Fruit fly (Drosophila melanogaster) whole organism, embryonic: Measurements from ENCODE around the gene rost.

ENCODE experiments used
- Abd-B ChIP-seq: fragments of 200-800 bp; sonication (Bioruptor generic); optimal IDR thresholded peaks from 2 replicates; lab custom pipeline; 2018; ENCODE audit warnings: missing biosample characterization, mild to moderate bottlenecking, missing genetic modification characterization, moderate library complexity
- B-H1 ChIP-seq: fragments of 200-800 bp; sonication (Bioruptor generic); IDR thresholded peaks from 3 replicates; pipeline ENCODE4 v1.3.6; 2022; ENCODE audit warnings: missing biosample characterization, missing genetic modification characterization
- CG10209 ChIP-seq: fragments of 200-800 bp; sonication (Bioruptor generic); optimal IDR thresholded peaks from 3 replicates; lab custom pipeline; 2017; ENCODE audit warnings: missing biosample characterization, mild to moderate bottlenecking, missing genetic modification characterization, missing genetic modification reagents
- CG10274 ChIP-seq: fragments of 200-800 bp; sonication (Bioruptor generic); optimal IDR thresholded peaks from 3 replicates; lab custom pipeline; 2017; ENCODE audit warnings: missing biosample characterization, mild to moderate bottlenecking, missing genetic modification characterization
- CG10366 ChIP-seq: fragments of 200-800 bp; sonication (Bioruptor generic); IDR thresholded peaks from 2 replicates; pipeline ENCODE4 v1.3.6; 2022; ENCODE audit warnings: missing biosample characterization, missing genetic modification characterization
- CG13123 ChIP-seq: fragments of 200-800 bp; sonication (Bioruptor generic); optimal IDR thresholded peaks from 2 replicates; lab custom pipeline; 2016; ENCODE audit warnings: missing biosample characterization, missing genetic modification characterization
- CG13296 ChIP-seq: fragments of 200-800 bp; sonication (Bioruptor generic); optimal IDR thresholded peaks from 3 replicates; lab custom pipeline; 2018; ENCODE audit warnings: missing biosample characterization, mild to moderate bottlenecking, missing genetic modification characterization
- CG14441 ChIP-seq: fragments of 200-800 bp; sonication (Bioruptor generic); IDR thresholded peaks from 2 replicates; pipeline ENCODE4 v1.3.6; 2022; ENCODE audit warnings: missing biosample characterization, missing genetic modification characterization
- CG15514 ChIP-seq: fragments of 200-800 bp; sonication (Bioruptor generic); optimal IDR thresholded peaks from 3 replicates; lab custom pipeline; 2017; ENCODE audit warnings: missing biosample characterization, missing genetic modification characterization, mild to moderate bottlenecking, moderate library complexity, missing genetic modification reagents
- CG15601 ChIP-seq: fragments of 200-800 bp; sonication (Bioruptor generic); optimal IDR thresholded peaks from 3 replicates; lab custom pipeline; 2019; ENCODE audit warnings: missing biosample characterization, mild to moderate bottlenecking, missing genetic modification characterization, moderate library complexity
- CG17612 ChIP-seq: fragments of 200-800 bp; sonication (Bioruptor generic); IDR thresholded peaks from 2 replicates; pipeline ENCODE4 v1.3.6; 2022; ENCODE audit warnings: missing biosample characterization, missing genetic modification characterization
- CG1832 ChIP-seq: fragments of 200-800 bp; sonication (Bioruptor generic); optimal IDR thresholded peaks from 2 replicates; lab custom pipeline; 2017; ENCODE audit warnings: missing biosample characterization, mild to moderate bottlenecking, missing genetic modification characterization, inconsistent platforms
- CG18599 ChIP-seq: fragments of 200-800 bp; sonication (Bioruptor generic); optimal IDR thresholded peaks from 3 replicates; lab custom pipeline; 2017; ENCODE audit warnings: missing biosample characterization, missing genetic modification characterization, mild to moderate bottlenecking, moderate library complexity, missing genetic modification reagents
- CG2116 ChIP-seq: fragments of 200-800 bp; sonication (Bioruptor generic); optimal IDR thresholded peaks from 3 replicates; lab custom pipeline; 2018; ENCODE audit warnings: missing biosample characterization, mild to moderate bottlenecking, missing genetic modification characterization
- CG2120 ChIP-seq: fragments of 200-800 bp; sonication (Bioruptor generic); optimal IDR thresholded peaks from 3 replicates; lab custom pipeline; 2016; ENCODE audit warnings: missing biosample characterization, missing genetic modification characterization
- CG2199 ChIP-seq: fragments of 200-800 bp; sonication (Bioruptor generic); IDR thresholded peaks from 3 replicates; pipeline ENCODE4 v1.3.6; 2022; ENCODE audit warnings: missing biosample characterization, missing genetic modification characterization
- CG31388 ChIP-seq: fragments of 200-800 bp; sonication (Bioruptor generic); optimal IDR thresholded peaks from 2 replicates; lab custom pipeline; 2016; ENCODE audit warnings: missing biosample characterization, missing genetic modification characterization
- CG31441 ChIP-seq: fragments of 200-800 bp; sonication (Bioruptor generic); IDR thresholded peaks from 2 replicates; pipeline ENCODE4 v1.3.6; 2022; ENCODE audit warnings: missing biosample characterization, missing genetic modification characterization
- CG32532 ChIP-seq: fragments of 200-800 bp; sonication (Bioruptor generic); IDR thresholded peaks from 2 replicates; pipeline ENCODE4 v1.3.6; 2022; ENCODE audit warnings: missing biosample characterization, missing genetic modification characterization
- CG32767 ChIP-seq: fragments of 200-800 bp; sonication (Bioruptor generic); IDR thresholded peaks from 2 replicates; pipeline ENCODE4 v1.3.6; 2022; ENCODE audit warnings: missing biosample characterization, missing genetic modification characterization
- CG33557 ChIP-seq: fragments of 200-800 bp; sonication (Bioruptor generic); optimal IDR thresholded peaks from 2 replicates; lab custom pipeline; 2019; ENCODE audit warnings: missing biosample characterization, mild to moderate bottlenecking, missing genetic modification characterization, moderate library complexity
- CG3838 ChIP-seq: fragments of 200-800 bp; sonication (Bioruptor generic); optimal IDR thresholded peaks from 3 replicates; lab custom pipeline; 2016; ENCODE audit warnings: missing biosample characterization, missing genetic modification characterization
- CG6654 ChIP-seq: fragments of 200-800 bp; sonication (Bioruptor generic); optimal IDR thresholded peaks from 2 replicates; lab custom pipeline; 2017; ENCODE audit warnings: missing biosample characterization, mild to moderate bottlenecking, missing genetic modification characterization
- CG6689 ChIP-seq: fragments of 200-800 bp; sonication (Bioruptor generic); IDR thresholded peaks from 2 replicates; pipeline ENCODE4 v1.3.6; 2022; ENCODE audit warnings: missing biosample characterization, missing genetic modification characterization
- CG7271 ChIP-seq: fragments of 200-800 bp; sonication (Bioruptor generic); optimal IDR thresholded peaks from 2 replicates; lab custom pipeline; 2018; ENCODE audit warnings: missing biosample characterization, mild to moderate bottlenecking, missing genetic modification characterization, moderate library complexity
- CG7987 ChIP-seq: fragments of 200-800 bp; sonication (Bioruptor generic); optimal IDR thresholded peaks from 2 replicates; lab custom pipeline; 2018; ENCODE audit warnings: missing biosample characterization, mild to moderate bottlenecking, missing genetic modification characterization, moderate library complexity
- Camta ChIP-seq: fragments of 200-800 bp; sonication (Bioruptor generic); optimal IDR thresholded peaks from 2 replicates; lab custom pipeline; 2016; ENCODE audit warnings: missing biosample characterization, missing genetic modification characterization
- Drgx ChIP-seq: fragments of 200-800 bp; sonication (Bioruptor generic); IDR thresholded peaks from 2 replicates; pipeline ENCODE4 v1.3.6; 2022; ENCODE audit warnings: missing biosample characterization, missing genetic modification characterization
- H2.0 ChIP-seq: fragments of 200-800 bp; sonication (Bioruptor generic); IDR thresholded peaks from 2 replicates; pipeline ENCODE4 v1.3.6; 2022; ENCODE audit warnings: missing biosample characterization, missing genetic modification characterization
- Meics ChIP-seq: fragments of 200-800 bp; sonication (Bioruptor generic); optimal IDR thresholded peaks from 2 replicates; lab custom pipeline; 2017; ENCODE audit warnings: missing biosample characterization, mild to moderate bottlenecking, missing genetic modification characterization
- Spps ChIP-seq: fragments of 200-800 bp; sonication (Bioruptor generic); optimal IDR thresholded peaks from 2 replicates; lab custom pipeline; 2018; ENCODE audit warnings: missing biosample characterization, mild to moderate bottlenecking, missing genetic modification characterization
- Vsx1 ChIP-seq: fragments of 200-800 bp; sonication (Bioruptor generic); optimal IDR thresholded peaks from 2 replicates; lab custom pipeline; 2017; ENCODE audit warnings: missing biosample characterization, mild to moderate bottlenecking, missing genetic modification characterization, missing genetic modification reagents
- ab ChIP-seq: fragments of 200-800 bp; sonication (Bioruptor generic); optimal IDR thresholded peaks from 2 replicates; lab custom pipeline; 2016; ENCODE audit warnings: missing biosample characterization, missing genetic modification characterization
- ac ChIP-seq: fragments of 200-800 bp; sonication (Bioruptor generic); optimal IDR thresholded peaks from 3 replicates; lab custom pipeline; 2017; ENCODE audit warnings: missing biosample characterization, mild to moderate bottlenecking, missing genetic modification characterization
- al ChIP-seq: fragments of 200-800 bp; sonication (Bioruptor generic); IDR thresholded peaks from 2 replicates; pipeline ENCODE4 v1.3.6; 2022; ENCODE audit warnings: missing biosample characterization, missing genetic modification characterization
- amos ChIP-seq: fragments of 200-800 bp; sonication (Bioruptor generic); IDR thresholded peaks from 2 replicates; pipeline ENCODE4 v1.3.6; 2022; ENCODE audit warnings: missing biosample characterization, missing genetic modification characterization; ENCODE audit not compliant: partially characterized antibody
- az2 ChIP-seq: fragments of 200-800 bp; sonication (Bioruptor generic); optimal IDR thresholded peaks from 3 replicates; lab custom pipeline; 2016; ENCODE audit warnings: missing biosample characterization, missing genetic modification characterization
- gcm2 ChIP-seq: fragments of 200-800 bp; sonication (Bioruptor generic); optimal IDR thresholded peaks from 2 replicates; lab custom pipeline; 2016; ENCODE audit warnings: missing biosample characterization, missing genetic modification characterization
- jigr1 ChIP-seq: fragments of 200-800 bp; sonication (Bioruptor generic); IDR thresholded peaks from 3 replicates; pipeline ENCODE4 v1.3.6; 2022; ENCODE audit warnings: missing biosample characterization, missing genetic modification characterization
- nmo ChIP-seq: fragments of 200-800 bp; sonication (Bioruptor generic); optimal IDR thresholded peaks from 2 replicates; lab custom pipeline; 2018; ENCODE audit warnings: missing biosample characterization, mild to moderate bottlenecking, missing genetic modification characterization, moderate library complexity
- onecut ChIP-seq: fragments of 200-800 bp; sonication (Bioruptor generic); IDR thresholded peaks from 2 replicates; pipeline ENCODE4 v1.3.6; 2022; ENCODE audit warnings: missing biosample characterization, missing genetic modification characterization
- prd ChIP-seq, 3 experiments: fragments of >200 bp in 2 of 3; fragments of 200-800 bp in 1 of 3; sonication (Bioruptor generic) in 1 of 3; optimal IDR thresholded peaks in 2 of 3; IDR thresholded peaks in 1 of 3; 2 replicates in 2 of 3; 3 replicates in 1 of 3; pipeline versions ENCODE4 v1.3.6 to Lab custom; 2017 to 2022; ENCODE audit warnings: missing biosample characterization in 1 of 3, missing genetic modification characterization in 1 of 3
- psq ChIP-seq: fragments of 200-800 bp; sonication (Bioruptor generic); optimal IDR thresholded peaks from 2 replicates; lab custom pipeline; 2017; ENCODE audit warnings: missing biosample characterization, missing genetic modification characterization
- repo ChIP-seq: fragments of 200-800 bp; sonication (Bioruptor generic); optimal IDR thresholded peaks from 2 replicates; lab custom pipeline; 2016; ENCODE audit warnings: missing biosample characterization, missing genetic modification characterization
- rib ChIP-seq: fragments of 200-800 bp; sonication (Bioruptor generic); IDR thresholded peaks from 2 replicates; pipeline ENCODE4 v1.3.6; 2022; ENCODE audit warnings: missing biosample characterization, missing genetic modification characterization
- schlank ChIP-seq: fragments of 200-800 bp; sonication (Bioruptor generic); optimal IDR thresholded peaks from 2 replicates; lab custom pipeline; 2018; ENCODE audit warnings: missing biosample characterization, mild to moderate bottlenecking, missing genetic modification characterization
- stc ChIP-seq: fragments of 200-800 bp; sonication (Bioruptor generic); IDR thresholded peaks from 2 replicates; pipeline ENCODE4 v1.3.6; 2022; ENCODE audit warnings: missing biosample characterization, missing genetic modification characterization
- tll ChIP-seq, 2 experiments: fragments of 200-800 bp in 1 of 2; fragments of >200 bp in 1 of 2; sonication (Bioruptor generic) in 1 of 2; optimal IDR thresholded peaks; 2 replicates each; lab custom pipeline; 2017 to 2019; ENCODE audit warnings: missing biosample characterization in 2 of 2, missing genetic modification characterization in 2 of 2, mild to moderate bottlenecking in 1 of 2, moderate library complexity in 1 of 2

Gene rost

dm6 chr2L:8959001-8959461 is 30.3 kb downstream of the rost start, which contains the start of gene CG31886 (continued):
- TF ChIP-seq CG15514 = peak; percentile 14
- no peak for TF ChIP-seq az2 (GFP tag; lab: Kevin White, UChicago)
- TF ChIP-seq CG2199 (GFP tag; lab: Robert Waterston, UW) = no peak
- no peak for TF ChIP-seq CG33557
- peak; percentile 38 for TF ChIP-seq CG2120
- TF ChIP-seq CG17612 (GFP tag; lab: Robert Waterston, UW) = no peak
- peak; percentile 84 for TF ChIP-seq Drgx (GFP tag; lab: Robert Waterston, UW)
- no peak for TF ChIP-seq amos (GFP tag; lab: Robert Waterston, UW)
- TF ChIP-seq CG14441 (GFP tag; lab: Robert Waterston, UW) = peak; percentile 32; the same call in 1 of the 2 replicates
- peak; percentile 3 for TF ChIP-seq CG10209
- TF ChIP-seq jigr1 = no peak
- 0 out of 2 replicates have a peak, but pooled peaks have one; percentile 52 for TF ChIP-seq stc (GFP tag; lab: Robert Waterston, UW)
- no peak for TF ChIP-seq CG6689 (GFP tag; lab: Robert Waterston, UW)
- peak; percentile 34 for TF ChIP-seq CG10366 (GFP tag; lab: Robert Waterston, UW)
- no peak for TF ChIP-seq CG7271 (tag; lab: Kevin White, UChicago)
- no peak; the same call in 1 of the 2 replicates for TF ChIP-seq CG31441 (GFP tag; lab: Robert Waterston, UW)
- peak; percentile 43; the same call in 1 of the 2 replicates for TF ChIP-seq CG32532 (GFP tag; lab: Robert Waterston, UW)

DNA sequence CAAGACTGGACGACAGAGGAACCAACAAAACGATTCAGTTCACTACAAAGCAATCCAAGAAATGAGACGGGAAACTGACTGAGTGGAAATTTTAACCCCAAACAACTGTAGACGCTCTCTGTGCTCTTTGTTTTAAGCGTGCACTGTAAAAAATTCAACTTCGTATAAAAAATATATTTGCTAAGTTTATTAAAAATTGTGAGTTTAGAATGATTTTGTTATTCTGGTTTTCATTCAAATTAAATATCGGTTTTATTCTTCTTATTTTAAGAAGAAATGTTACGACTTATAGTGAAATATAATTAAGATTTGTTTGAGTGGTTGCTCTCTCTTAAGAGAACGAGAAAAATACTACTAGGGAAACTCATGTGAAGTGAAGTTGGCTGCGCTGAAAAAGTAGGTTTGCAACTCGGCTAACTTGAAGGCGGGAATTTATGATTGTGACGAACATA is 31.3 kb downstream of the rost start:
- TF ChIP-seq CG3838 (peak; percentile 92), CG15514 (peak; percentile 88), H2.0 (GFP tag; lab: Robert Waterston, UW) (peak; percentile 98), CG6654 (GFP tag; lab: Kevin White, UChicago) (peak; percentile 59), schlank (tag; lab: Kevin White, UChicago) (peak; percentile 75), onecut (GFP tag; lab: Robert Waterston, UW) (peak; percentile 92), Abd-B (GFP tag; lab: Kevin White, UChicago) (peak; percentile 86), al (peak; percentile 93), ac (GFP tag; lab: Kevin White, UChicago) (peak; percentile 89), CG1832 (GFP tag; lab: Kevin White, UChicago) (no peak), CG7987 (peak; percentile 91), CG31388 (peak; percentile 81), Camta (GFP tag; lab: Kevin White, UChicago) (peak; percentile 98), CG32767 (GFP tag; lab: Robert Waterston, UW) (peak; percentile 98), prd (optimal IDR thresholded peaks at IDR 0.05; lab: Kevin White, UChicago) (no peak), prd (GFP tag; IDR thresholded peaks at IDR 0.05; lab: Robert Waterston, UW) (peak; percentile 99), B-H1 (GFP tag; lab: Robert Waterston, UW) (peak; percentile 98), rib (peak; percentile 93), psq (GFP tag; lab: Kevin White, UChicago) (peak; percentile 90), CG18599 (peak; percentile 95), Meics (GFP tag; lab: Kevin White, UChicago) (peak; percentile 92), ab (peak; percentile 28), CG13123 (peak; percentile 99), tll (GFP tag; optimal IDR thresholded peaks at IDR 0.05; lab: Kevin White, UChicago) (peak in 1 of 2 experiments; percentile 27), CG10274 (GFP tag; lab: Kevin White, UChicago) (peak; percentile 44), gcm2 (peak; percentile 96), CG13296 (GFP tag; lab: Kevin White, UChicago) (peak; percentile 84), Spps (peak; percentile 92), repo (GFP tag; lab: Kevin White, UChicago) (peak; percentile 86), CG15601 (tag; lab: Kevin White, UChicago) (peak; percentile 97), CG2116 (GFP tag; lab: Kevin White, UChicago) (peak; percentile 80), Vsx1 (peak; percentile 83), nmo (peak; percentile 94), amos (GFP tag; lab: Robert Waterston, UW) (peak; percentile 32; the same call in 1 of the 2 replicates)
